Worm (Caenorhabditis elegans) whole organism, late embryonic: ENCODE data around the gene Y38F2AR.10.
A peak's percentile ranks its signal among the peaks of the same experiment; 100 is the strongest.

ENCODE experiments used
- C08G9.2 ChIP-seq: sonication (generic microtip); optimal IDR thresholded peaks from 2 replicates; lab custom pipeline; 2016; ENCODE audit warnings: mild to moderate bottlenecking, missing genetic modification characterization, moderate library complexity, missing compliant biosample characterization
- K02D7.2 ChIP-seq: sonication (generic microtip); optimal IDR thresholded peaks from 2 replicates; lab custom pipeline; 2017; ENCODE audit warnings: mild to moderate bottlenecking, missing genetic modification characterization, missing compliant biosample characterization
- ama-1 ChIP-seq: fragments of 150-350 bp; optimal IDR thresholded peaks from 2 replicates; lab custom pipeline; 2014
- ceh-30 ChIP-seq: fragments of 150-350 bp; optimal IDR thresholded peaks from 2 replicates; lab custom pipeline; 2014; ENCODE audit warnings: missing biosample characterization, missing genetic modification characterization
- ceh-31 ChIP-seq: sonication (generic microtip); optimal IDR thresholded peaks from 2 replicates; lab custom pipeline; 2016; ENCODE audit warnings: missing genetic modification characterization, missing compliant biosample characterization
- ceh-45 ChIP-seq: fragments of 200-800 bp; sonication (Bioruptor generic); IDR thresholded peaks from 2 replicates; pipeline ENCODE4 v1.3.6; 2022; ENCODE audit warnings: missing genetic modification reagents, missing genetic modification characterization, missing compliant biosample characterization
- ceh-6 ChIP-seq: fragments of 200-800 bp; sonication (Bioruptor generic); optimal IDR thresholded peaks from 2 replicates; lab custom pipeline; 2018; ENCODE audit warnings: mild to moderate bottlenecking, missing genetic modification characterization, missing compliant biosample characterization
- che-1 ChIP-seq: sonication (generic microtip); optimal IDR thresholded peaks from 2 replicates; lab custom pipeline; 2016; ENCODE audit warnings: mild to moderate bottlenecking, missing genetic modification characterization, missing compliant biosample characterization
- dve-1 ChIP-seq: sonication (generic microtip); optimal IDR thresholded peaks from 2 replicates; lab custom pipeline; 2017; ENCODE audit warnings: antibody characterized with exemption, mild to moderate bottlenecking, missing genetic modification characterization, missing compliant biosample characterization
- elt-2 ChIP-seq: sonication (generic microtip); optimal IDR thresholded peaks from 2 replicates; lab custom pipeline; 2016; ENCODE audit warnings: missing genetic modification reagents, missing genetic modification characterization, missing compliant biosample characterization
- elt-4 ChIP-seq: sonication (generic microtip); optimal IDR thresholded peaks from 2 replicates; lab custom pipeline; 2016; ENCODE audit warnings: missing genetic modification characterization, missing compliant biosample characterization
- ets-4 ChIP-seq: sonication (generic microtip); optimal IDR thresholded peaks from 2 replicates; lab custom pipeline; 2016; ENCODE audit warnings: missing genetic modification characterization, missing compliant biosample characterization
- eyg-1 ChIP-seq: sonication (generic microtip); optimal IDR thresholded peaks from 2 replicates; lab custom pipeline; 2016; ENCODE audit warnings: missing genotype, missing genetic modification characterization, missing compliant biosample characterization
- fax-1 ChIP-seq: sonication (generic microtip); optimal IDR thresholded peaks from 2 replicates; lab custom pipeline; 2016; ENCODE audit warnings: missing genotype, missing genetic modification characterization, missing compliant biosample characterization
- fkh-10 ChIP-seq: fragments of 150-350 bp; optimal IDR thresholded peaks from 2 replicates; lab custom pipeline; 2014; ENCODE audit warnings: missing biosample characterization, missing genetic modification reagents, missing genetic modification characterization
- fkh-6 ChIP-seq: sonication (generic microtip); optimal IDR thresholded peaks from 2 replicates; lab custom pipeline; 2016; ENCODE audit warnings: missing genetic modification characterization, missing compliant biosample characterization
- gmeb-2 ChIP-seq: sonication (generic microtip); optimal IDR thresholded peaks from 2 replicates; lab custom pipeline; 2016; ENCODE audit warnings: missing genetic modification characterization, inconsistent platforms, missing compliant biosample characterization
- hlh-30 ChIP-seq: sonication (generic microtip); optimal IDR thresholded peaks from 2 replicates; lab custom pipeline; 2017; ENCODE audit warnings: antibody characterized with exemption, missing genetic modification characterization, missing compliant biosample characterization; ENCODE audit not compliant: insufficient read depth
- lim-6 ChIP-seq: sonication (generic microtip); optimal IDR thresholded peaks from 2 replicates; lab custom pipeline; 2016; ENCODE audit warnings: missing genetic modification characterization, missing compliant biosample characterization
- mec-3 ChIP-seq: sonication (generic microtip); optimal IDR thresholded peaks from 2 replicates; lab custom pipeline; 2016; ENCODE audit warnings: borderline replicate concordance, missing genetic modification characterization, missing compliant biosample characterization
- pag-3 ChIP-seq: sonication (generic microtip); optimal IDR thresholded peaks from 2 replicates; lab custom pipeline; 2016; ENCODE audit warnings: missing compliant biosample characterization, missing genetic modification characterization, borderline replicate concordance
- pax-1 ChIP-seq: fragments of 150-350 bp; optimal IDR thresholded peaks from 2 replicates; lab custom pipeline; 2014; ENCODE audit warnings: missing biosample characterization, missing genetic modification characterization
- pha-2 ChIP-seq: sonication (generic microtip); optimal IDR thresholded peaks from 2 replicates; lab custom pipeline; 2017; ENCODE audit warnings: mild to moderate bottlenecking, missing genetic modification characterization, missing compliant biosample characterization
- pha-4 ChIP-seq: fragments of 150-350 bp; optimal IDR thresholded peaks from 2 replicates; lab custom pipeline; 2018; ENCODE audit warnings: missing biosample characterization, missing genetic modification reagents, missing genetic modification characterization
- ref-2 ChIP-seq: sonication (generic microtip); optimal IDR thresholded peaks from 2 replicates; lab custom pipeline; 2016; ENCODE audit warnings: missing genetic modification characterization, missing compliant biosample characterization
- sox-4 ChIP-seq: sonication (generic microtip); optimal IDR thresholded peaks from 2 replicates; lab custom pipeline; 2017; ENCODE audit warnings: mild to moderate bottlenecking, missing genetic modification characterization, inconsistent platforms, missing compliant biosample characterization
- syd-9 ChIP-seq: sonication (generic microtip); optimal IDR thresholded peaks from 2 replicates; lab custom pipeline; 2016; ENCODE audit warnings: mild to moderate bottlenecking, missing genetic modification characterization, moderate library complexity, missing compliant biosample characterization
- tbx-7 ChIP-seq: sonication (generic microtip); optimal IDR thresholded peaks from 2 replicates; lab custom pipeline; 2016; ENCODE audit warnings: missing genotype, missing genetic modification characterization, missing compliant biosample characterization
- ttx-3 ChIP-seq: sonication (generic microtip); optimal IDR thresholded peaks from 2 replicates; lab custom pipeline; 2016; ENCODE audit warnings: missing genetic modification reagents, missing genetic modification characterization, missing compliant biosample characterization
- unc-3 ChIP-seq, 2 experiments: fragments of 200-800 bp in 1 of 2; sonication (Bioruptor generic) in 1 of 2; sonication (generic microtip) in 1 of 2; conservative IDR thresholded peaks in 1 of 2; optimal IDR thresholded peaks in 1 of 2; 2 replicates each; pipeline versions ENCODE4 v1.3.6 to Lab custom; 2016 to 2022; ENCODE audit warnings: missing compliant biosample characterization in 2 of 2, missing genetic modification characterization in 2 of 2, missing genetic modification reagents in 1 of 2
- unc-42 ChIP-seq: sonication (generic microtip); optimal IDR thresholded peaks from 2 replicates; lab custom pipeline; 2016; ENCODE audit warnings: missing genotype, missing genetic modification characterization, missing compliant biosample characterization
- zip-5 ChIP-seq: sonication (generic microtip); optimal IDR thresholded peaks from 2 replicates; lab custom pipeline; 2016; ENCODE audit warnings: missing genetic modification characterization, missing compliant biosample characterization
- ztf-16 ChIP-seq: sonication (generic microtip); optimal IDR thresholded peaks from 2 replicates; lab custom pipeline; 2017; ENCODE audit warnings: missing genetic modification characterization, missing compliant biosample characterization

Y38F2AR.10 gene

DNA sequence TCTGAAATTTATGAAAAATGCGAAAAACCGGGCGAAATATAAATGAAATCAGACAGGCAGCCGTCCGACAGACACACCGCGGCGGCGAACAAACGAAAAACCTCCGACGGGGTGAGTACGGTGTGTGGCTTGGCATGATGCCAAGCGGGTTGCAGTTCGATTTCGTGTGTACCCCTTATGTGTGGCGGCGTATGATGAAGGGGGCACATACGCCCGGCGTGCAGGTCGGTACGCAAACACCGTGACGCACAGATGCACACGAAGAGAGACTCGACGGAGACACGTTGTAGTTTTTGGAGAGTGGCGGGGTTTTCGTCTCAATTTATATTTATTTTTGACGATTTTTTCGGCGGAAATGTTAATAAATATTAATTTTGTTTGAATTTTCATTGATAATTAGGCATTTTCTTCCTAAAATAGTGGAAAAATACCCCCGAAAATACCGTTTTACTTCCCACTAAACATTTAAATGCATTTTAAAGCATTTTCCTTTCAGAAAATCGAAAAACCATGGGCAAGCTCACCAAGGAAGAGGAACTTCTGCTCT, 10.3 kb downstream of the Y38F2AR.10 start, which contains the start of gene trap-3 (continued):
- TF ChIP-seq syd-9 (tag; lab: Kevin White, UChicago) (peak; percentile 71), tbx-7 (tag; lab: Kevin White, UChicago) (peak; percentile 33), mec-3 (no peak), elt-4 (tag; lab: Kevin White, UChicago) (no peak), pax-1 (tag; lab: Kevin White, UChicago) (peak; percentile 73), pha-2 (tag; lab: Kevin White, UChicago) (no peak), ets-4 (tag; lab: Kevin White, UChicago) (peak; percentile 72), dve-1 (tag; lab: Kevin White, UChicago) (peak; percentile 58), ztf-16 (peak; percentile 73), zip-5 (tag; lab: Kevin White, UChicago) (peak; percentile 37), sox-4 (no peak), ceh-6 (GFP tag; lab: Kevin White, UChicago) (peak; percentile 31), fkh-6 (tag; lab: Kevin White, UChicago) (no peak), ceh-30 (tag; lab: Kevin White, UChicago) (peak; percentile 80), fkh-10 (no peak), lim-6 (tag; lab: Kevin White, UChicago) (no peak), C08G9.2 (tag; lab: Kevin White, UChicago) (peak; percentile 48)

DNA sequence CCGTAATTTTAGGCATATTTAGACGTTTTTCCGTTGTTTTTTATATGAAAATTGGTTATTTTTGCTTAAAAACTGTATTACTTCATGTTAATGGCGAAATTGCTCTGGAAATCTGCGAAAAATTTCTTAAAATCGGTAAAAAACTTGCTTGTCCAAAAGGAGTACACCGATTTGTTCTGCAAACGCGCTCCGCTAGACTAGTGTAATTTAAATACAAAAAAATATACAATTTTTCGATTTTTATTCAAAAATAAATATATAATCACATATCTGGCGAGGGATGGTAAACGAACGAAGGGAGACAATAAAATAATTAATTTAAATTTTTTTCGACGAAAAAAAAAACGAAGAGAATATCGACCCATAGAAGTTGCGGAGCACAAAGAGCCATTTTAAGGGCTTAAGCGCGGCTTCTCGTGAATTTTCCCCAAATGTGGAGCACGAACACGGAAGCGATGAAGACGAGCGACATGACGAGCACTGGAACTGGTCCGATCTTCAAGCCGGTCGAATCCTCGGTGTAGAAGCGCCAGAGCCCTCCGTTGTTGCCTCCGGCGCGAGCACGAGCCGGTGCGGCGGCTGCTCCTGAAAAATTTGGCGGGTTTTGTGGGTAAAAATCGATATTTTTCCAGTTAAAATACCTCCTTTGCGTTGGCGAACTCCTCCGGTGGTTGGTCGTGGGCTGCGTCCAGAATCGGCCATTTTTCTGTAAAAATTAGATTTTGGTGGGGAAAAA, 11.2 kb downstream of the Y38F2AR.10 start, which contains the start of gene sec-61.B:
Gene sec-61.B, minus strand, starts transcription at position 706 of the 736 bp plus-strand sequence.
- TF ChIP-seq unc-42 (tag; lab: Kevin White, UChicago) = no peak
- no peak for TF ChIP-seq eyg-1 (tag; lab: Kevin White, UChicago)
- TF ChIP-seq ref-2 = no peak
- TF ChIP-seq ceh-45 (GFP tag; lab: Robert Waterston, UW) = no peak
- no peak for TF ChIP-seq hlh-30 (tag; lab: Kevin White, UChicago)
- TF ChIP-seq fax-1 (tag; lab: Kevin White, UChicago) = no peak
- TF ChIP-seq K02D7.2 (tag; lab: Kevin White, UChicago) = no peak
- no peak for TF ChIP-seq ets-4 (tag; lab: Kevin White, UChicago)
- TF ChIP-seq ttx-3 = no peak
- TF ChIP-seq ama-1 = no peak
- TF ChIP-seq ceh-31 = no peak
- no peak for TF ChIP-seq che-1 (tag; lab: Kevin White, UChicago)
- TF ChIP-seq unc-3 (GFP tag; conservative IDR thresholded peaks at IDR 0.05; lab: Robert Waterston, UW) = no peak
- no peak for TF ChIP-seq unc-3 (tag; optimal IDR thresholded peaks at IDR 0.05; lab: Kevin White, UChicago)
- no peak for TF ChIP-seq gmeb-2 (tag; lab: Kevin White, UChicago)
- no peak for TF ChIP-seq elt-2 (tag; lab: Kevin White, UChicago)
- no peak for TF ChIP-seq syd-9 (tag; lab: Kevin White, UChicago)
- no peak for TF ChIP-seq ceh-6 (GFP tag; lab: Kevin White, UChicago)
- TF ChIP-seq pag-3 (tag; lab: Kevin White, UChicago) = no peak
- TF ChIP-seq pha-4 = no peak

DNA sequence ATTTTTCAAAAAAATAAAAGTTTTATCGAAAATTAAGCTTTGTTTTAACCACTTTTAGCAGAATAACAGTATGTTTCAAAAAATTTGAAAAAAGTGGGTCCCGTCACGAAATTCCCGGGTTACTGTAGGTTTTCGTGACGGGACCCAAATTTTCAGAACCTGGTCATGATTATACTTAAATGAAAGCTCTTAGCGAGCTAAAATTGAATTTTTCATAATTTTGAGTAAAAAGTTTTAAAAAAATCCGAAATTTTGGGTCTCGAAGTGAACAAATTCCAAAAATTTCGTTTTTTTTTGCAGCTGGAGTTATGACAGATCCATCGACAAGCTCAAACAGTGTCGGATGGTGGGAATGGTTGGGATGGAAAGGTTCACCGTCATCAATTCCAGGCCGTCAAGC, 15.6 kb downstream of the Y38F2AR.10 start, which contains the start of gene Y38F2AR.3:
Gene Y38F2AR.3, plus strand, starts transcription at position 301 of the 400 bp plus-strand sequence.
- no peak for TF ChIP-seq elt-2 (tag; lab: Kevin White, UChicago)

DNA sequence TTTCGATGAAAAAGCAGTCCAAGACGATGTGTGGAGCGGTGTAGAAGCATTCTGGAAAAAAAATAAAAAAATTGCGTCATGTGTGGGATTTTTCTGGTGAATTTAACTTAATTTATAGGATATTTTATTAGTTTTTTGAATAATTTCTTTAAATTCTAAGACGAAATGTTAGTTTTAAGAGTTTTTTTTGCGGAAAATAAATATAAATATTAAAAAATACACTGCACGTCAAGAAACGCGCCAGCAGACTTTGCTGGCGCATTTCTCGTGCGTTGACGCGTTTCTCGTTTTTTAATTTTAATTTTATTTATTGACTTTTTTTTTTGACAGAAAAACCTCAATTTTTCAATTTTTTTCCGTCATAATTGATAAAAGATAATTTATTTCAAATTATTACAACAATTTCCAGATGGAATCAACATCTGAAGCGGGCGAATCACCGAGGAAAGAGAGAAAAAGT, 50.4 kb downstream of the Y38F2AR.10 start, which contains the start of the genes ppgn-1 and tftc-1:
Gene ppgn-1, minus strand, starts transcription at position 51 of the 460 bp plus-strand sequence.
Gene tftc-1, plus strand, starts transcription at position 410 of the 460 bp plus-strand sequence.
- TF ChIP-seq unc-42 (tag; lab: Kevin White, UChicago) = peak; percentile 21
- TF ChIP-seq ets-4 (tag; lab: Kevin White, UChicago) = no peak
